Fruit fly (Drosophila melanogaster) whole organism: Measurements from ENCODE around the gene CG2680.

Experiments
- CG8478 ChIP-seq: fragments of >200 bp; optimal IDR thresholded peaks from 2 replicates; lab custom pipeline; 2018; ENCODE audit warnings: inconsistent platforms
- pan ChIP-seq: fragments of >200 bp; optimal IDR thresholded peaks from 2 replicates; lab custom pipeline; 2017
- usp ChIP-seq: fragments of >200 bp; optimal IDR thresholded peaks from 2 replicates; lab custom pipeline; 2017; ENCODE audit warnings: missing biosample characterization, missing genetic modification characterization, mixed read lengths

- TF ChIP-seq CG8478 (lab: Kevin White, UChicago) = no peak
- no peak for TF ChIP-seq usp
- no peak for TF ChIP-seq pan
Observed at dm6 chrX:2690376-2690775, 16.9 kb downstream of the CG2680 start.
